Worm (Caenorhabditis elegans) whole organism, L3 larva: ENCODE results near the gene mpst-3.

Experiments
- ama-1 ChIP-seq: fragments of 150-350 bp; optimal IDR thresholded peaks from 2 replicates; lab custom pipeline; 2018
- ceh-82 ChIP-seq: fragments of 150-350 bp; optimal IDR thresholded peaks from 2 replicates; lab custom pipeline; 2014; ENCODE audit warnings: missing biosample characterization, missing genetic modification characterization
- daf-12 ChIP-seq: fragments of 150-350 bp; optimal IDR thresholded peaks from 2 replicates; lab custom pipeline; 2014; ENCODE audit warnings: missing biosample characterization, missing genetic modification reagents, missing genetic modification characterization
- elt-3 ChIP-seq, 3 experiments: fragments of 150-350 bp in 1 of 3; sonication (generic microtip) in 2 of 3; optimal IDR thresholded peaks; 2 replicates in 2 of 3; 4 replicates in 1 of 3; lab custom pipeline; 2014 to 2017; ENCODE audit warnings: missing biosample characterization in 3 of 3, missing genetic modification characterization in 3 of 3

ce11 chrV:14854261-14854660 lies 41.2 kb upstream of the mpst-3 start:
- TF ChIP-seq daf-12 (no peak), ama-1 (lab: Kevin White, UChicago) (no peak), elt-3 (tag; optimal IDR thresholded peaks at IDR 0.05; lab: Kevin White, UChicago) (no peak), ceh-82 (tag; lab: Kevin White, UChicago) (no peak)
